Fruit fly (Drosophila melanogaster) whole organism, wandering third instar larva: ENCODE results near the gene CG7781.

ENCODE experiments used
- Abd-B ChIP-seq: fragments of >200 bp; optimal IDR thresholded peaks from 2 replicates; lab custom pipeline; 2017; ENCODE audit warnings: missing biosample characterization, missing genetic modification characterization
- CG32264 ChIP-seq: fragments of 200-800 bp; sonication (Bioruptor generic); optimal IDR thresholded peaks from 2 replicates; lab custom pipeline; 2016; ENCODE audit warnings: missing biosample characterization, missing genetic modification characterization
- CG9705 ChIP-seq: fragments of 200-800 bp; sonication (Bioruptor generic); optimal IDR thresholded peaks from 2 replicates; lab custom pipeline; 2018; ENCODE audit warnings: missing biosample characterization, mild to moderate bottlenecking, missing genetic modification characterization
- CrebA ChIP-seq: fragments of 200-800 bp; sonication (Bioruptor generic); optimal IDR thresholded peaks from 2 replicates; lab custom pipeline; 2016; ENCODE audit warnings: missing biosample characterization, mild to moderate bottlenecking, missing genetic modification characterization, borderline replicate concordance
- Dfd ChIP-seq: fragments of >200 bp; optimal IDR thresholded peaks from 2 replicates; lab custom pipeline; 2017; ENCODE audit warnings: missing biosample characterization, missing genetic modification characterization
- Dif ChIP-seq: fragments of 200-275, 200-300 bp; sonication (Bioruptor generic); optimal IDR thresholded peaks from 2 replicates; lab custom pipeline; 2018; ENCODE audit warnings: missing biosample characterization, missing genetic modification characterization; ENCODE audit not compliant: partially characterized antibody
- GATAd ChIP-seq: sonication (Bioruptor generic); optimal IDR thresholded peaks from 2 replicates; lab custom pipeline; 2016; ENCODE audit warnings: missing biosample characterization, missing genetic modification characterization
- HLH106 ChIP-seq: fragments of 200-800 bp; optimal IDR thresholded peaks from 3 replicates; lab custom pipeline; 2019; ENCODE audit warnings: missing biosample characterization, mild to moderate bottlenecking, missing genetic modification characterization, moderate library complexity
- Hr78 ChIP-seq: fragments of >200 bp; optimal IDR thresholded peaks from 2 replicates; lab custom pipeline; 2017; ENCODE audit warnings: missing biosample characterization, missing genetic modification characterization
- Hr83 ChIP-seq: fragments of 200-300 bp; sonication (Bioruptor generic); optimal IDR thresholded peaks from 2 replicates; lab custom pipeline; 2016; ENCODE audit warnings: missing biosample characterization, mild to moderate bottlenecking, missing genetic modification characterization, moderate library complexity; ENCODE audit not compliant: poor library complexity, severe bottlenecking
- Jra ChIP-seq: sonication (Bioruptor generic); optimal IDR thresholded peaks from 2 replicates; lab custom pipeline; 2016; ENCODE audit warnings: missing biosample characterization, missing genetic modification characterization
- Mio ChIP-seq: sonication (Bioruptor generic); optimal IDR thresholded peaks from 2 replicates; lab custom pipeline; 2016; ENCODE audit warnings: missing biosample characterization, missing genetic modification characterization
- Myc ChIP-seq: fragments of >200 bp; optimal IDR thresholded peaks from 2 replicates; lab custom pipeline; 2017
- N ChIP-seq: fragments of >200 bp; optimal IDR thresholded peaks from 2 replicates; lab custom pipeline; 2018; ENCODE audit warnings: missing biosample characterization, missing external identifiers, missing genetic modification characterization
- OdsH ChIP-seq: fragments of 200-800 bp; sonication (Bioruptor generic); optimal IDR thresholded peaks from 2 replicates; lab custom pipeline; 2016; ENCODE audit warnings: missing biosample characterization, mild to moderate bottlenecking, missing genetic modification characterization
- Rel ChIP-seq, 2 experiments: fragments of 200-800 bp; sonication (Bioruptor generic) in 1 of 2; optimal IDR thresholded peaks; 2 replicates in 1 of 2; 3 replicates in 1 of 2; lab custom pipeline; 2016 to 2019; ENCODE audit warnings: mild to moderate bottlenecking in 2 of 2, missing biosample characterization in 2 of 2, missing genetic modification characterization in 2 of 2, moderate library complexity in 1 of 2
- Sp1 ChIP-seq: fragments of 200-800 bp; sonication (Bioruptor generic); optimal IDR thresholded peaks from 3 replicates; lab custom pipeline; 2019; ENCODE audit warnings: missing biosample characterization, mild to moderate bottlenecking, missing genetic modification characterization, moderate library complexity
- Vsx2 ChIP-seq: fragments of 200-300, 225-300 bp; sonication (Bioruptor generic); optimal IDR thresholded peaks from 2 replicates; lab custom pipeline; 2018; ENCODE audit warnings: missing biosample characterization, missing genetic modification characterization; ENCODE audit not compliant: partially characterized antibody
- br ChIP-seq: fragments of 200-800 bp; sonication (Bioruptor generic); optimal IDR thresholded peaks from 2 replicates; lab custom pipeline; 2016; ENCODE audit warnings: missing biosample characterization, missing genetic modification characterization
- brk ChIP-seq: fragments of 200-800 bp; sonication (Bioruptor generic); optimal IDR thresholded peaks from 2 replicates; lab custom pipeline; 2016; ENCODE audit warnings: missing biosample characterization, mild to moderate bottlenecking, missing genetic modification characterization
- dl ChIP-seq, 2 experiments: fragments of 175-275, 200-275 bp in 1 of 2; fragments of 200-275 bp in 1 of 2; sonication (Bioruptor generic); optimal IDR thresholded peaks; lab custom pipeline; 2018; ENCODE audit warnings: mild to moderate bottlenecking in 2 of 2, missing biosample characterization in 2 of 2, missing genetic modification characterization in 2 of 2, moderate library complexity in 2 of 2; ENCODE audit not compliant: partially characterized antibody in 2 of 2, insufficient read depth in 1 of 2
- dsf ChIP-seq: sonication (Bioruptor generic); optimal IDR thresholded peaks from 2 replicates; lab custom pipeline; 2016; ENCODE audit warnings: missing biosample characterization, missing genetic modification characterization, borderline replicate concordance
- foxo ChIP-seq, 2 experiments: fragments of 200-800 bp; sonication (Bioruptor generic); optimal IDR thresholded peaks; 2 replicates in 1 of 2; 3 replicates in 1 of 2; lab custom pipeline; 2016 to 2017; ENCODE audit warnings: missing biosample characterization in 2 of 2, missing genetic modification characterization in 2 of 2
- fru ChIP-seq: fragments of 200-800 bp; sonication (Bioruptor generic); optimal IDR thresholded peaks from 3 replicates; lab custom pipeline; 2016; ENCODE audit warnings: missing biosample characterization, mild to moderate bottlenecking, missing genetic modification characterization
- h ChIP-seq: fragments of 200-800 bp; sonication (Bioruptor generic); optimal IDR thresholded peaks from 3 replicates; lab custom pipeline; 2016; ENCODE audit warnings: missing biosample characterization, mild to moderate bottlenecking, missing genetic modification characterization
- jim ChIP-seq: fragments of 175-275, 200-325 bp; sonication (Bioruptor generic); optimal IDR thresholded peaks from 2 replicates; lab custom pipeline; 2016; ENCODE audit warnings: missing biosample characterization, mild to moderate bottlenecking, missing genetic modification characterization
- pan ChIP-seq: fragments of >200 bp; optimal IDR thresholded peaks from 2 replicates; lab custom pipeline; 2017
- psq ChIP-seq: fragments of 200-800 bp; sonication (Bioruptor generic); optimal IDR thresholded peaks from 3 replicates; lab custom pipeline; 2017; ENCODE audit warnings: missing biosample characterization, mild to moderate bottlenecking, missing genetic modification characterization, moderate library complexity
- rgr ChIP-seq: fragments of 200-800 bp; sonication (Bioruptor generic); optimal IDR thresholded peaks from 3 replicates; lab custom pipeline; 2016; ENCODE audit warnings: missing biosample characterization, mild to moderate bottlenecking, missing genetic modification characterization
- sage ChIP-seq: fragments of 200-800 bp; sonication (Bioruptor generic); optimal IDR thresholded peaks from 2 replicates; lab custom pipeline; 2016; ENCODE audit warnings: missing biosample characterization, mild to moderate bottlenecking, missing genetic modification characterization
- sv ChIP-seq: fragments of 200-800 bp; sonication (Bioruptor generic); optimal IDR thresholded peaks from 3 replicates; lab custom pipeline; 2016; ENCODE audit warnings: missing biosample characterization, missing genetic modification characterization
- woc ChIP-seq: sonication (Bioruptor generic); optimal IDR thresholded peaks from 2 replicates; lab custom pipeline; 2016; ENCODE audit warnings: missing biosample characterization, mild to moderate bottlenecking, missing genetic modification characterization

Gene CG7781

DNA sequence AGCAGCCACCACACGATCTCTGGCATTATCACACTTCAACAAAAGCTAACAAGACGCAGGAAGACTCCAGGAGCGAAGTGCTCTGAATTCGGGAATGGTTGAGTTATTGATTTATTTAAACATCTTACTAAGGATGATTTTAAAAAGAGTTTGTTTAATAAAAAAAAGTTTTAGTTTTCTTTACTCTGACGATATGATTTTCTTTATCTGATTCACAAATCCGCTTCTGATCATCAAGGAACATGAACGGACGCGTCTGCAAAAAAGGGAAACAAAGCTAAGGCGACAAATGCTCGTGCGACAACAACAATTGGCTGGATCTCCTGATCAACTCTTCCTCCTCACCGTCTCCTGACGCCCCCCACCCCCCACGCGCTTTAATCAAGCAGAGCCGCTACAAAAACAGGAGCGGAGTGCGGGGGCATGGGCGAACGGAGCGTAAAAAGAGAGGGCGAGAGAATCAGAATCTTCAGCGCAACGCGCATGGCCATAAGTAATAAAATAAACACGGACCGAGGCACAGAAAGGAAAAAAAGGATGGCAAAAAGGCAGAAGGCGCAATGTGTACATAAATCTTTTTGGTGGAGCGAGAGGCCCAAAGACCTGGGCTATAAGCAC lies 25.9 kb downstream of the CG7781 start (continued):
- TF ChIP-seq br (GFP tag; lab: Kevin White, UChicago) (peak; percentile 95), Rel (GFP tag; optimal IDR thresholded peaks at IDR 0.05; lab: Kevin White, UChicago) (peak; percentile 67), Rel (tag; optimal IDR thresholded peaks at IDR 0.05; lab: Kevin White, UChicago) (peak; percentile 72)

DNA sequence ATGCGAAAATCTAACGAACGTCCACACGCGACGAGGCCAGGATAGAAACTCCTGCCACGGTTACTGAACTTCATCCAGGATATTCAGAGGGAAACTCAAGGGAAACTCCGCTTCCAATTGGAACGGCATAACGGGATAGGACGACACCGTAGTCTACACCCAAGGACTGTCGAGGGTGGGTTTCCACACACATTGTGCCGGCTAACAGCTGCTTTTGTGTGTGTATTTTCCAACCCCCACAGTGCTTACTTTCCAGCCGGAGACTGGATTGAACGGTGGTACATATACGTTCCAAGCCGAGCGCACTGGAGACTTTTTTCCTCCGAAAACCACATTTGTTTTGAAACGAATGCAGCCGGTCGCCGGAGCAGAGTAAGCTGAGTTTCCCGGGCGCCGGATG lies 28.1 kb downstream of the CG7781 start:
- TF ChIP-seq GATAd (GFP tag; lab: Kevin White, UChicago) (no peak), sv (no peak), Jra (GFP tag; lab: Kevin White, UChicago) (no peak), N (GFP tag; lab: Kevin White, UChicago) (no peak), Hr83 (GFP tag; lab: Kevin White, UChicago) (no peak)

DNA sequence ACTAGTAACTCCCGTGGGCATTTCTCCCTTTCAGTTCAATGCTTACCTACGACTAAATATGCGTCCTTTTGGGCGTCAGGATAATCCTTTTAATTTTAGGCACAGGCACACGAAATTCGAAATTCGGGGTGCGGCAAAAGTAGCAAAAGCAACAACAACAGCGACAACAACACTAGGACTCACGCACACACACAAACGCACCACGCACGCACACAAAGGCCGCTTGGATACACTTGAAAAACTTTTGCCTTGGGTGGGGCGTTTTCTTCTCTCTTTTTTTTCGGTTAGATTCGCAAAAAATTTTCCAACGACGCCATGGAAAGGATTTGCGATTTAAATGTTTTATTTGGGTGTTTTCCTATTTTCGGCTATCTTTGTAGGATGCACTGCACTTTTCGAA lies 28.8 kb downstream of the CG7781 start:
- no peak for TF ChIP-seq Abd-B (GFP tag; lab: Kevin White, UChicago)
- TF ChIP-seq fru (GFP tag; lab: Kevin White, UChicago) = no peak
- no peak for TF ChIP-seq sv
- TF ChIP-seq N (GFP tag; lab: Kevin White, UChicago) = no peak
- TF ChIP-seq rgr = no peak
- no peak for TF ChIP-seq CG32264 (GFP tag; lab: Kevin White, UChicago)

DNA sequence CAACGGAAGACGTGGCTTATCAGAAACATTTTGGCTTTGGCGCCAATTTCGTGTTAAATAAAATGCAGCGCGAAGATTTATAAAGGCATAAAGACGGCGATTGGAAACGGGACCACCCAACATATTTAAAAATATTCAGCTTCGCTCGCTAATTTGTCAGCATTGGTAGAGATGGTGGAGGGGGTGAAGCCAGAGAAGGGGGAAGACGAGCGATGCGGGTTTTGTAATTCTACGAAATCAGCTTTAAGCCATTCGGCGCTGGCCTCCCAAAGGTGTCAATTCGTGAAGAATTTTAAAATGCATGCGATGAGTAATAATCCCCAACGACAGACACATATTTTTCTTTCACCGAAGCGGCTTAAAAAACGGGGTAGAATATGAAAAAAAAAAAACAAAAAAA lies 31.2 kb downstream of the CG7781 start:
- TF ChIP-seq Dif (GFP tag; lab: Kevin White, UChicago) (no peak), Vsx2 (GFP tag; lab: Kevin White, UChicago) (no peak), jim (GFP tag; lab: Kevin White, UChicago) (no peak), N (GFP tag; lab: Kevin White, UChicago) (no peak), pan (no peak), Jra (GFP tag; lab: Kevin White, UChicago) (no peak), OdsH (no peak), woc (no peak), Myc (lab: Kevin White, UChicago) (no peak), Hr78 (GFP tag; lab: Kevin White, UChicago) (no peak), foxo (GFP tag; optimal IDR thresholded peaks at IDR 0.05; lab: Kevin White, UChicago) (no peak), psq (GFP tag; lab: Kevin White, UChicago) (no peak), h (GFP tag; lab: Kevin White, UChicago) (no peak), brk (GFP tag; lab: Kevin White, UChicago) (no peak), Sp1 (GFP tag; lab: Kevin White, UChicago) (no peak)

DNA sequence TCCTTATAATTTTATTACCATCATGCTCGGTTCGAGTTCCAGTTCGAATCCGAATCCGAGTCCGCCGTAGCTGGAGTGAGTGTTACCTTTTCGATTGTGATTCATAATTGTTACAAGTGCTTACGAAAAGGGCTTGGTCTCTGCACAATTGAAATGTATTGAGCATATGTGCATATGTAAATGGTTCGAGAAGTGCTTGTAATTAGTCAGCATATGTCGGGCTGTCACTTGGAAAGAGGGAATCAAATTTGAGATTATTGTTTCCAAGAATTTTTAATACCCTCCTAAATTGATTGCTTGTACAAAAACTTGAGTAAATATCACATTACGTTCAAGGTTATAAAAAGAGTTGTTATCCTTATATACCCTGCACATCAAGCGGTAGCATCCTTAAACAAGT lies 31.8 kb downstream of the CG7781 start:
- TF ChIP-seq rgr (peak; percentile 4), Dfd (GFP tag; lab: Kevin White, UChicago) (no peak), CG32264 (GFP tag; lab: Kevin White, UChicago) (no peak), fru (GFP tag; lab: Kevin White, UChicago) (peak; percentile 6), Dif (GFP tag; lab: Kevin White, UChicago) (no peak)

DNA sequence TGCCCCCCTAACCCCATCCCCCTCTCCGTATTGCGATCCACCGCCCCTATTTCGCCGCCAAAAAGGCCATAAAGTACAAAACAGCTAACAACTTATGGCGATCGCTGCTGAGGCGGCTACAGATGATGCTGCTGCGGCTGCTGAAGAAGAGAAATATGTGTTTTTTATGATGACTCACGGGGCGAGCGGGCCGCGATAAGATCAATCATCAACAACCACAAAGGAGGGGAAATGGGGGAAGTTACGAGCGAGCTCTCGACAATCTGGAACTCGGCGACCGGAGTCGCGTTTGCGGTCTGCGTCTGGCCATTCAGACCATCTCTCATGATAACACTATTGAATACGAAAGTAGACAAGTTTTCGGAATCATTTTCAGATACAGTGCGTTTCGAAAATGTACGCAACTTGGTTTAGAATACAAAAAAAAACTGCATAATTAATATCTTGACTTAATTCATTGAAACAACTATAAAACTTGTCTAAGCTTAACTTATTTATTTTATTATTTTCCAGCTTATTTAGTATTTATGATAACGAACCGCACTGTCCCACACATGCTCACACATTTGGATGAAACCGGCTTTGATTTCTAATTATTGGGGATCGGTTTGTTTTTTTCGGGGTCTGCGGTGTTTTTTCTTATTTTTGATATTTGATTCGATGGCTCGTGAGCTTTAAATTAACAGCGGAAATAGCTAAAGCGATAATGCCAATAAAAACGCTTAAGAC lies 32.9 kb downstream of the CG7781 start:
- TF ChIP-seq N (GFP tag; lab: Kevin White, UChicago) (no peak), Abd-B (GFP tag; lab: Kevin White, UChicago) (no peak), Dfd (GFP tag; lab: Kevin White, UChicago) (peak; percentile 54), Hr78 (GFP tag; lab: Kevin White, UChicago) (no peak), Jra (GFP tag; lab: Kevin White, UChicago) (no peak), Mio (GFP tag; lab: Kevin White, UChicago) (no peak), Hr83 (GFP tag; lab: Kevin White, UChicago) (no peak), rgr (peak; percentile 84), dl (GFP tag; optimal IDR thresholded peaks at IDR 0.05; lab: Kevin White, UChicago; ENCODE audit: insufficient read depth in 1 of 2, partially characterized antibody in 2 of 2) (no peak), br (GFP tag; lab: Kevin White, UChicago) (peak; percentile 83), h (GFP tag; lab: Kevin White, UChicago) (peak; percentile 80), foxo (GFP tag; optimal IDR thresholded peaks at IDR 0.05; lab: Kevin White, UChicago) (peak; percentile 12 to 75), dsf (GFP tag; lab: Kevin White, UChicago) (peak; percentile 26), CG9705 (GFP tag; lab: Kevin White, UChicago) (peak; percentile 25), Rel (GFP tag; optimal IDR thresholded peaks at IDR 0.05; lab: Kevin White, UChicago) (no peak), Rel (tag; optimal IDR thresholded peaks at IDR 0.05; lab: Kevin White, UChicago) (peak; percentile 32), GATAd (GFP tag; lab: Kevin White, UChicago) (no peak), brk (GFP tag; lab: Kevin White, UChicago) (peak; percentile 61), Dif (GFP tag; lab: Kevin White, UChicago) (no peak), HLH106 (peak; percentile 78), pan (no peak), psq (GFP tag; lab: Kevin White, UChicago) (peak; percentile 59), OdsH (peak; percentile 86), sage (GFP tag; lab: Kevin White, UChicago) (peak; percentile 3), fru (GFP tag; lab: Kevin White, UChicago) (peak; percentile 78), sv (peak; percentile 96), CG32264 (GFP tag; lab: Kevin White, UChicago) (peak; percentile 56), jim (GFP tag; lab: Kevin White, UChicago) (no peak), Sp1 (GFP tag; lab: Kevin White, UChicago) (peak; percentile 80), CrebA (GFP tag; lab: Kevin White, UChicago) (peak; percentile 62)
